Fruit fly (Drosophila melanogaster): Measurements from ENCODE around the gene Prx6a.

Prx6a gene

DNA sequence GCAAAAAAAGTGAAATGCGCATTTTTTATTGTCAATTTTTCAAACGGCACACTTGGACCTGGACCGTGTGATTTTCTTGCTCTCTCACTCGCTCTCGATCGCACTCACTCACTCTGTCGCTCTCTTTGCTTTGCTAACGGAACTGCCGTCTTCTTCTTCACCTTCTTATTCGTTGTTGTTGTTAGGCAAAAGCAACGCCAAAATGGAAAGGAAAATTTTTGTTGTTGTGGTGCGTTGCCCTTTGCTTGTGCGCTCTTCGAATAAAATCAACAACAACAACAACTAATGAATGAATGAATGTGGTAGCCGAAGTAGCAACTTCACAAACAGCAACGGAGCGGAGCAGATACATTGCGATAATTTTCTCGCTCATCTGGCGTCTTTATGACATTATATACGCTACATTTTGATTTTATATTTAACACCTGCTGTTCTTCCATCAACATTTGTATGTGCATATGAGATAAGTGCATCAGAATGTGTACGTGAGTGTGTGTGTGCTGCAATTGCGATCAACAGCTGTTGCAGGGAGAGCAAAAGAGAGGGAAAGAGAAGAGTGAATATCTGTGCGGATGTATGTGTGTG lies 10.9 kb upstream of the Prx6a start (continued):
- TF ChIP-seq lz (GFP tag; optimal IDR thresholded peaks at IDR 0.05) = no peak
- TF ChIP-seq Ets96B (tag; optimal IDR thresholded peaks at IDR 0.05) = no peak
- no peak for TF ChIP-seq Smox (GFP tag; optimal IDR thresholded peaks at IDR 0.05)
- no peak for TF ChIP-seq CG11294 (GFP tag; IDR thresholded peaks at IDR 0.05)
- TF ChIP-seq esn (GFP tag; optimal IDR thresholded peaks at IDR 0.05) = no peak
- TF ChIP-seq CG7368 (GFP tag; optimal IDR thresholded peaks at IDR 0.05) = no peak
- no peak for TF ChIP-seq CG31627 (GFP tag; optimal IDR thresholded peaks at IDR 0.05)
- no peak for TF ChIP-seq CG10669 (GFP tag; optimal IDR thresholded peaks at IDR 0.05)
- TF ChIP-seq Hr38 (GFP tag; optimal IDR thresholded peaks at IDR 0.05) = no peak
- no peak for TF ChIP-seq CG6854 (GFP tag; optimal IDR thresholded peaks at IDR 0.05)
- no peak for TF ChIP-seq topi (GFP tag; optimal IDR thresholded peaks at IDR 0.05)
- TF ChIP-seq Ets21C (GFP tag; optimal IDR thresholded peaks at IDR 0.05) = no peak
- TF ChIP-seq Lpt (GFP tag; optimal IDR thresholded peaks at IDR 0.05) = peak; percentile 14
- TF ChIP-seq Eip93F (GFP tag; optimal IDR thresholded peaks at IDR 0.05) = no peak
- TF ChIP-seq CG6808 (GFP tag; optimal IDR thresholded peaks at IDR 0.05) = no peak
- TF ChIP-seq CG3919 (GFP tag; optimal IDR thresholded peaks at IDR 0.05) = peak; percentile 1
- TF ChIP-seq pdm3 (GFP tag; optimal IDR thresholded peaks at IDR 0.05) = no peak
- TF ChIP-seq Sox15 (GFP tag; optimal IDR thresholded peaks at IDR 0.05) = no peak
- TF ChIP-seq CG8632 (GFP tag; optimal IDR thresholded peaks at IDR 0.05) = no peak
- TF ChIP-seq CG6276 (GFP tag; optimal IDR thresholded peaks at IDR 0.05) = peak; percentile 63
- no peak for TF ChIP-seq CG6163 (GFP tag; IDR thresholded peaks at IDR 0.05)
- peak; percentile 81 for TF ChIP-seq svp (GFP tag)
- peak; percentile 39 for TF ChIP-seq dsx (GFP tag; optimal IDR thresholded peaks at IDR 0.05; ENCODE audit: poor library complexity, severe bottlenecking)
- TF ChIP-seq acj6 (GFP tag; optimal IDR thresholded peaks at IDR 0.05) = no peak
- TF ChIP-seq CG10631 (GFP tag; optimal IDR thresholded peaks at IDR 0.05) = no peak
- no peak for TF ChIP-seq dac (GFP tag; optimal IDR thresholded peaks at IDR 0.05)
- TF ChIP-seq fd59A (GFP tag; optimal IDR thresholded peaks at IDR 0.05) = no peak
- TF ChIP-seq CG16779 (tag; optimal IDR thresholded peaks at IDR 0.05) = peak; percentile 45
- TF ChIP-seq ss (GFP tag; optimal IDR thresholded peaks at IDR 0.05) = no peak
- no peak for TF ChIP-seq achi (GFP tag; optimal IDR thresholded peaks at IDR 0.05)
- no peak for TF ChIP-seq CG32006 (GFP tag; optimal IDR thresholded peaks at IDR 0.05)
- no peak for TF ChIP-seq Sox102F (GFP tag; optimal IDR thresholded peaks at IDR 0.05)
- no peak for TF ChIP-seq OdsH (GFP tag; optimal IDR thresholded peaks at IDR 0.05)
- TF ChIP-seq spab (GFP tag; optimal IDR thresholded peaks at IDR 0.05) = no peak

- TF ChIP-seq CG9139 (GFP tag; optimal IDR thresholded peaks at IDR 0.05) (no peak), Eip78C (GFP tag) (peak; percentile 71), ss (GFP tag; optimal IDR thresholded peaks at IDR 0.05) (peak in 1 of 2 experiments; percentile 13), salr (GFP tag; optimal IDR thresholded peaks at IDR 0.05) (peak in 1 of 2 experiments; percentile 19), CG11902 (GFP tag; optimal IDR thresholded peaks at IDR 0.05) (no peak), CG6163 (GFP tag; IDR thresholded peaks at IDR 0.05) (peak; percentile 21; the same call in 1 of the 3 replicates), CG32006 (GFP tag; optimal IDR thresholded peaks at IDR 0.05) (peak; percentile 3), svp (GFP tag) (peak; percentile 76)
Measured at dm6 chr2L:2887760-2888600, 9.9 kb upstream of the Prx6a start.
